Worm (Caenorhabditis elegans) whole organism, midembryonic: Measurements from ENCODE around the gene Y45F10C.6.

Experiments
- T22C8.4 ChIP-seq: fragments of 200-800 bp; sonication (Bioruptor generic); IDR thresholded peaks from 2 replicates; pipeline ENCODE4 v1.3.6; 2022; ENCODE audit warnings: missing genetic modification characterization, missing compliant biosample characterization
- cog-1 ChIP-seq: sonication (generic microtip); optimal IDR thresholded peaks from 2 replicates; lab custom pipeline; 2016; ENCODE audit warnings: missing genetic modification characterization, missing compliant biosample characterization
- flt-1 ChIP-seq: fragments of 200-800 bp; sonication (Bioruptor generic); IDR thresholded peaks from 2 replicates; pipeline ENCODE4 v1.3.6; 2022; ENCODE audit warnings: missing genetic modification characterization, missing compliant biosample characterization
- klf-2 ChIP-seq: fragments of 200-800 bp; sonication (Bioruptor generic); conservative IDR thresholded peaks from 2 replicates; pipeline ENCODE4 v1.3.6; 2022; ENCODE audit warnings: missing genetic modification reagents, missing genetic modification characterization, missing compliant biosample characterization
- med-1 ChIP-seq: sonication (generic microtip); optimal IDR thresholded peaks from 2 replicates; lab custom pipeline; 2017; ENCODE audit warnings: missing genetic modification characterization, mild to moderate bottlenecking, missing compliant biosample characterization, antibody characterized with exemption, missing genetic modification reagents; ENCODE audit not compliant: insufficient read depth
- ref-1 ChIP-seq: fragments of 200-800 bp; sonication (Bioruptor generic); conservative IDR thresholded peaks from 2 replicates; pipeline ENCODE4 v1.3.6; 2022; ENCODE audit warnings: missing genetic modification reagents, missing genetic modification characterization, missing compliant biosample characterization
- tab-1 ChIP-seq: fragments of 200-800 bp; sonication (Bioruptor generic); IDR thresholded peaks from 2 replicates; pipeline ENCODE4 v1.3.6; 2022; ENCODE audit warnings: missing genetic modification characterization, missing compliant biosample characterization
- ztf-23 ChIP-seq: fragments of 200-800 bp; sonication (Bioruptor generic); IDR thresholded peaks from 2 replicates; pipeline ENCODE4 v1.3.6; 2022; ENCODE audit warnings: missing genetic modification reagents, missing genetic modification characterization, missing compliant biosample characterization

Y45F10C.6 gene

ce11 chrIV:13703828-13704425 lies 51.8 kb downstream of the Y45F10C.6 start, which contains the start of gene tlp-1:
tlp-1 (minus strand) TSS chrIV:13704082.
- TF ChIP-seq tab-1 (GFP tag; lab: Robert Waterston, UW): no peak
- TF ChIP-seq ztf-23 (GFP tag; lab: Robert Waterston, UW): 0 out of 2 replicates have a peak, but pooled peaks have one; percentile 38
- TF ChIP-seq klf-2: no peak
- TF ChIP-seq med-1: no peak
- TF ChIP-seq T22C8.4 (GFP tag; lab: Robert Waterston, UW): no peak
- TF ChIP-seq cog-1 (tag; lab: Kevin White, UChicago): peak; percentile 17
- TF ChIP-seq ref-1 (GFP tag; lab: Robert Waterston, UW): no peak
- TF ChIP-seq flt-1 (GFP tag; lab: Robert Waterston, UW): no peak
